Worm (Caenorhabditis elegans): ENCODE data around the gene F11E6.10.
A peak's percentile ranks its signal among the peaks of the same experiment; 100 is the strongest.

F11E6.10 gene

DNA sequence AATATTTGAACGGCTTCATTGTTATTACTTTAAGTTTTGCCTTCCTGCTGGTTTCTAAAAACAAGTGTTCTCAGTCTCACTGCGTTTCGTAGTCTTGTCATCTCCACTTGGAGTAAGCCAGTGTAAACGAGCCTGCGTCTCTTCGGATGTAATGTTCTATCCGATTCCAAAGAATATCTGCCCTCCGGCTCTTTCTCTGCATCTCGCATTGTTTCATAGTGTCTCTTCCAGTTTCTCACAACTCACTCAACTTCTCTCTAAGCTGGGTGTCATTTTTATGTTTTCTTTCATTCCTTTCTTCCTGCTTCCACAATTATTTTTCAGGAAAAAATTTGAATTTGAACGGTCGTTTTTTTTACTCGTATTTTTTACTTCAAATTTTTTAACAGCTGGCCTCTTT lies 36.0 kb downstream of the F11E6.10 start (continued):
- peak; percentile 11 for TF ChIP-seq unc-86 (tag; optimal IDR thresholded peaks at IDR 0.05)
- no peak for TF ChIP-seq ceh-88 (GFP tag; IDR thresholded peaks at IDR 0.05)
- TF ChIP-seq ceh-82 (tag; optimal IDR thresholded peaks at IDR 0.05) = peak in 1 of 3 experiments; percentile 40
- TF ChIP-seq snpc-4 (tag; optimal IDR thresholded peaks at IDR 0.05) = no peak
- no peak for TF ChIP-seq lin-15B (tag; optimal IDR thresholded peaks at IDR 0.05)
- no peak for TF ChIP-seq aly-2 (tag; optimal IDR thresholded peaks at IDR 0.05)
- peak; percentile 6 for TF ChIP-seq nhr-47 (tag; optimal IDR thresholded peaks at IDR 0.05)
- TF ChIP-seq sox-4 (tag; optimal IDR thresholded peaks at IDR 0.05) = no peak
- TF ChIP-seq ceh-90 (tag; optimal IDR thresholded peaks at IDR 0.05) = no peak
- no peak for TF ChIP-seq tlp-1 (tag; optimal IDR thresholded peaks at IDR 0.05)
- TF ChIP-seq ceh-63 (GFP tag; optimal IDR thresholded peaks at IDR 0.05) = no peak
- no peak for TF ChIP-seq mab-9 (GFP tag; IDR thresholded peaks at IDR 0.05)
- TF ChIP-seq lsy-2 (tag; optimal IDR thresholded peaks at IDR 0.05) = no peak

DNA sequence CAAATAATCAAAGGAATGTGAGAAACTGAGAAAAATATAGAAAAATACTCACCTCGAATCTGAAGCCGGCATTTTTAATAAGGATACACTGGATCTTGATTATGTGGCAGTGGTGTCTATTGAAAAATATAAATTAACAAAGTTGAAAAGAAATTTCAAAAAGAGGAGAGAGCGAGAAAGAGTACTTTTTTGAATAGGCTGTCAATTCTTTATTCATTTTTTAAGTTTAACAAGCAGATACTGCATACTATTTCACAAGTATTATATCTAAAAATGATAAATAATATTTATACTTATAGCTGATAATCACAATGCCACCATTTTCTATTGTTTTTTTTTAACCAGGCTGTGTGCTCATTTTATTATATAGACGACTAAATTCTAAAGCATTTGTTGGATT lies 45.2 kb downstream of the F11E6.10 start, which contains the start of gene npr-26:
npr-26 (minus strand) TSS at position 101 of the 400 bp plus-strand sequence.
- TF ChIP-seq mef-2 (tag; optimal IDR thresholded peaks at IDR 0.05) (no peak), sptf-1 (tag; optimal IDR thresholded peaks at IDR 0.05) (no peak)

DNA sequence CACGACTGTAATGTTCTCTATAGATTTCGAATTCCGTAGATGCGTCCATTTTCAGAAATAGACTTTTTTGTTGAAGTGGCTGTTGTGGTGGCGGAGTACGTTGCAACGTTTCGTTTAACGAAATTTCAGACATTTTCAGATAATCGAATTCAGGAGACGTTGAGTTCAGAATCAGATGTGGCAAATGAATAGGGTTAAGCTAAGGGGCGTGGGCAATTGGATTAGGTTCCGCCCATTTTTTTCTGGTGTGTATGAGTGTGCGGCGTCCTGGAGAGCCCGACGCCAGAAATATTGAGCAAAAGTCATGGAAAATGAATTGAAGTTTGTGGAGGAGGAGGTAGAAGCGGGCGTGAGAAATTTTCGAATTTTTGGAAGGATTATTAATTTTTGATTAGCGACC lies 49.6 kb downstream of the F11E6.10 start:
- no peak for TF ChIP-seq ceh-90 (tag; optimal IDR thresholded peaks at IDR 0.05)
- no peak for TF ChIP-seq aha-1 (tag; optimal IDR thresholded peaks at IDR 0.05)
- no peak for TF ChIP-seq vab-15 (tag; optimal IDR thresholded peaks at IDR 0.05)
- TF ChIP-seq C16A3.4 (tag; optimal IDR thresholded peaks at IDR 0.05) = no peak
- TF ChIP-seq grh-1 (GFP tag; IDR thresholded peaks at IDR 0.05) = no peak
- no peak for TF ChIP-seq zag-1 (tag; optimal IDR thresholded peaks at IDR 0.05)
- no peak for TF ChIP-seq irx-1 (tag; optimal IDR thresholded peaks at IDR 0.05)
- no peak for TF ChIP-seq isw-1 (GFP tag; IDR thresholded peaks at IDR 0.05)
- no peak for TF ChIP-seq rnt-1 (tag; optimal IDR thresholded peaks at IDR 0.05)
- no peak for TF ChIP-seq nhr-19 (GFP tag; conservative IDR thresholded peaks at IDR 0.05)
- TF ChIP-seq aly-2 (tag; optimal IDR thresholded peaks at IDR 0.05) = no peak
- TF ChIP-seq ceh-88 (GFP tag; IDR thresholded peaks at IDR 0.05) = no peak
- TF ChIP-seq hpl-2 (GFP tag; optimal IDR thresholded peaks at IDR 0.05) = no peak
- no peak for TF ChIP-seq pqm-1 (tag; optimal IDR thresholded peaks at IDR 0.05)
- no peak for TF ChIP-seq alr-1 (tag; optimal IDR thresholded peaks at IDR 0.05; ENCODE audit: borderline replicate concordance)
- no peak for TF ChIP-seq lin-15B (tag; optimal IDR thresholded peaks at IDR 0.05)
- TF ChIP-seq mep-1 (tag; optimal IDR thresholded peaks at IDR 0.05) = no peak
